Fruit fly (Drosophila melanogaster) whole organism, wandering third instar larva: ENCODE measurements around the gene mRRF2.

ENCODE experiments used
- CG32264 ChIP-seq: fragments of 200-800 bp; sonication (Bioruptor generic); optimal IDR thresholded peaks from 2 replicates; lab custom pipeline; 2016; ENCODE audit warnings: missing biosample characterization, missing genetic modification characterization
- Dfd ChIP-seq: fragments of >200 bp; optimal IDR thresholded peaks from 2 replicates; lab custom pipeline; 2017; ENCODE audit warnings: missing biosample characterization, missing genetic modification characterization
- Dif ChIP-seq: fragments of 200-275, 200-300 bp; sonication (Bioruptor generic); optimal IDR thresholded peaks from 2 replicates; lab custom pipeline; 2018; ENCODE audit warnings: missing biosample characterization, missing genetic modification characterization; ENCODE audit not compliant: partially characterized antibody
- HLH106 ChIP-seq: fragments of 200-800 bp; optimal IDR thresholded peaks from 3 replicates; lab custom pipeline; 2019; ENCODE audit warnings: missing biosample characterization, mild to moderate bottlenecking, missing genetic modification characterization, moderate library complexity
- Hr78 ChIP-seq: fragments of >200 bp; optimal IDR thresholded peaks from 2 replicates; lab custom pipeline; 2017; ENCODE audit warnings: missing biosample characterization, missing genetic modification characterization
- Hr83 ChIP-seq: fragments of 200-300 bp; sonication (Bioruptor generic); optimal IDR thresholded peaks from 2 replicates; lab custom pipeline; 2016; ENCODE audit warnings: missing biosample characterization, mild to moderate bottlenecking, missing genetic modification characterization, moderate library complexity; ENCODE audit not compliant: poor library complexity, severe bottlenecking
- Jra ChIP-seq: sonication (Bioruptor generic); optimal IDR thresholded peaks from 2 replicates; lab custom pipeline; 2016; ENCODE audit warnings: missing biosample characterization, missing genetic modification characterization
- N ChIP-seq: fragments of >200 bp; optimal IDR thresholded peaks from 2 replicates; lab custom pipeline; 2018; ENCODE audit warnings: missing biosample characterization, missing external identifiers, missing genetic modification characterization
- Rel ChIP-seq, 2 experiments: fragments of 200-800 bp; sonication (Bioruptor generic) in 1 of 2; optimal IDR thresholded peaks; 2 replicates in 1 of 2; 3 replicates in 1 of 2; lab custom pipeline; 2016 to 2019; ENCODE audit warnings: mild to moderate bottlenecking in 2 of 2, missing biosample characterization in 2 of 2, missing genetic modification characterization in 2 of 2, moderate library complexity in 1 of 2
- Sp1 ChIP-seq: fragments of 200-800 bp; sonication (Bioruptor generic); optimal IDR thresholded peaks from 3 replicates; lab custom pipeline; 2019; ENCODE audit warnings: missing biosample characterization, mild to moderate bottlenecking, missing genetic modification characterization, moderate library complexity
- br ChIP-seq: fragments of 200-800 bp; sonication (Bioruptor generic); optimal IDR thresholded peaks from 2 replicates; lab custom pipeline; 2016; ENCODE audit warnings: missing biosample characterization, missing genetic modification characterization
- dl ChIP-seq, 2 experiments: fragments of 175-275, 200-275 bp in 1 of 2; fragments of 200-275 bp in 1 of 2; sonication (Bioruptor generic); optimal IDR thresholded peaks; lab custom pipeline; 2018; ENCODE audit warnings: mild to moderate bottlenecking in 2 of 2, missing biosample characterization in 2 of 2, missing genetic modification characterization in 2 of 2, moderate library complexity in 2 of 2; ENCODE audit not compliant: partially characterized antibody in 2 of 2, insufficient read depth in 1 of 2
- ey ChIP-seq: fragments of 200-800 bp; sonication (Bioruptor generic); optimal IDR thresholded peaks from 2 replicates; lab custom pipeline; 2016; ENCODE audit warnings: missing biosample characterization, missing genetic modification characterization
- h ChIP-seq: fragments of 200-800 bp; sonication (Bioruptor generic); optimal IDR thresholded peaks from 3 replicates; lab custom pipeline; 2016; ENCODE audit warnings: missing biosample characterization, mild to moderate bottlenecking, missing genetic modification characterization
- psq ChIP-seq: fragments of 200-800 bp; sonication (Bioruptor generic); optimal IDR thresholded peaks from 3 replicates; lab custom pipeline; 2017; ENCODE audit warnings: missing biosample characterization, mild to moderate bottlenecking, missing genetic modification characterization, moderate library complexity
- sv ChIP-seq: fragments of 200-800 bp; sonication (Bioruptor generic); optimal IDR thresholded peaks from 3 replicates; lab custom pipeline; 2016; ENCODE audit warnings: missing biosample characterization, missing genetic modification characterization
- tai ChIP-seq: sonication (Bioruptor generic); optimal IDR thresholded peaks from 2 replicates; lab custom pipeline; 2016; ENCODE audit warnings: missing biosample characterization, missing genetic modification characterization
- woc ChIP-seq: sonication (Bioruptor generic); optimal IDR thresholded peaks from 2 replicates; lab custom pipeline; 2016; ENCODE audit warnings: missing biosample characterization, mild to moderate bottlenecking, missing genetic modification characterization

Gene mRRF2

dm6 chr3R:22638604-22639238 is 25.2 kb downstream of the mRRF2 start:
- no peak for TF ChIP-seq sv (GFP tag; lab: Kevin White, UChicago)

dm6 chr3R:22639239-22639858 is 25.9 kb downstream of the mRRF2 start, which contains the start of the genes loco and wake:
Gene loco (minus strand): TSS chr3R:22639387.
Gene wake (plus strand): TSS chr3R:22639808.
- TF ChIP-seq h (GFP tag; lab: Kevin White, UChicago) (peak; percentile 2), Dif (peak; percentile 67), woc (GFP tag; lab: Kevin White, UChicago) (no peak), Jra (GFP tag; lab: Kevin White, UChicago) (peak; percentile 13)

- TF ChIP-seq Jra (GFP tag; lab: Kevin White, UChicago) (no peak), Hr83 (GFP tag; lab: Kevin White, UChicago) (no peak), ey (GFP tag; lab: Kevin White, UChicago) (no peak), tai (GFP tag; lab: Kevin White, UChicago) (no peak), HLH106 (tag; lab: Kevin White, UChicago) (no peak), CG32264 (no peak), Sp1 (GFP tag; lab: Kevin White, UChicago) (no peak), Hr78 (GFP tag; lab: Kevin White, UChicago) (no peak), dl (GFP tag; optimal IDR thresholded peaks at IDR 0.05; lab: Kevin White, UChicago; ENCODE audit: insufficient read depth in 1 of 2, partially characterized antibody in 2 of 2) (no peak), Dfd (GFP tag; lab: Kevin White, UChicago) (no peak)
Observed at dm6 chr3R:22649859-22650258, 36.4 kb downstream of the mRRF2 start.

- TF ChIP-seq psq (GFP tag; lab: Kevin White, UChicago) (peak; percentile 18), ey (GFP tag; lab: Kevin White, UChicago) (peak; percentile 45), br (GFP tag; lab: Kevin White, UChicago) (no peak), sv (GFP tag; lab: Kevin White, UChicago) (peak; percentile 60), tai (GFP tag; lab: Kevin White, UChicago) (peak; percentile 22)
Observed at dm6 chr3R:22663115-22663514, 49.6 kb downstream of the mRRF2 start.

dm6 chr3R:22664274-22664673 is 50.8 kb downstream of the mRRF2 start:
- TF ChIP-seq N (GFP tag; lab: Kevin White, UChicago) (no peak), Rel (GFP tag; optimal IDR thresholded peaks at IDR 0.05; lab: Kevin White, UChicago) (no peak), Rel (tag; optimal IDR thresholded peaks at IDR 0.05; lab: Kevin White, UChicago) (no peak)
